Worm (Caenorhabditis elegans) whole organism, young adult: Measurements from ENCODE around the gene F57B1.5.

Source experiments
- F33H1.4 ChIP-seq: fragments of 200-800 bp; sonication (Bioruptor generic); IDR thresholded peaks from 2 replicates; pipeline ENCODE4 v1.3.6; 2022; ENCODE audit warnings: missing genetic modification reagents, missing genetic modification characterization, missing compliant biosample characterization
- F49E8.2 ChIP-seq: sonication (generic microtip); optimal IDR thresholded peaks from 3 replicates; lab custom pipeline; 2017; ENCODE audit warnings: missing genetic modification characterization, mild to moderate bottlenecking, missing compliant biosample characterization, antibody characterized with exemption, moderate library complexity; ENCODE audit not compliant: insufficient read depth
- F52B5.7 ChIP-seq: sonication (generic microtip); optimal IDR thresholded peaks from 2 replicates; lab custom pipeline; 2016; ENCODE audit warnings: mild to moderate bottlenecking, missing genetic modification characterization, missing compliant biosample characterization
- ama-1 ChIP-seq, 3 experiments: fragments of 150-350 bp in 1 of 3; sonication (generic microtip) in 2 of 3; optimal IDR thresholded peaks; 2 replicates each; lab custom pipeline; 2014 to 2018; ENCODE audit warnings: missing biosample characterization in 2 of 3, missing genetic modification characterization in 2 of 3, missing genetic modification reagents in 2 of 3
- athp-1 ChIP-seq: sonication (generic microtip); optimal IDR thresholded peaks from 2 replicates; lab custom pipeline; 2017; ENCODE audit warnings: mild to moderate bottlenecking, missing genetic modification characterization, missing compliant biosample characterization
- attf-6 ChIP-seq: fragments of 200-800 bp; sonication (Bioruptor generic); IDR thresholded peaks from 2 replicates; pipeline ENCODE4 v1.3.6; 2022; ENCODE audit warnings: missing genetic modification reagents, missing genetic modification characterization, missing compliant biosample characterization
- dpl-1 ChIP-seq: fragments of 150-350 bp; optimal IDR thresholded peaks from 2 replicates; lab custom pipeline; 2014; ENCODE audit warnings: missing biosample characterization, missing genetic modification reagents, missing genetic modification characterization
- rcor-1 ChIP-seq: fragments of 200-800 bp; sonication (Bioruptor generic); IDR thresholded peaks from 2 replicates; pipeline ENCODE4 v1.3.6; 2022; ENCODE audit warnings: missing genetic modification reagents, missing genetic modification characterization, missing compliant biosample characterization
- snpc-1.3 ChIP-seq: sonication (generic microtip); optimal IDR thresholded peaks from 2 replicates; lab custom pipeline; 2017; ENCODE audit warnings: missing genetic modification characterization, mild to moderate bottlenecking, missing compliant biosample characterization, antibody characterized with exemption, moderate library complexity, missing genotype, missing genetic modification reagents; ENCODE audit not compliant: insufficient read depth
- tbx-9 ChIP-seq: sonication (generic microtip); optimal IDR thresholded peaks from 2 replicates; lab custom pipeline; 2016; ENCODE audit warnings: borderline replicate concordance, missing genetic modification characterization, inconsistent platforms, missing compliant biosample characterization
- unc-130 ChIP-seq: sonication (generic microtip); optimal IDR thresholded peaks from 2 replicates; lab custom pipeline; 2016; ENCODE audit warnings: missing genetic modification reagents, missing genetic modification characterization, missing compliant biosample characterization
- zim-3 ChIP-seq: sonication (generic microtip); optimal IDR thresholded peaks from 2 replicates; lab custom pipeline; 2017; ENCODE audit warnings: mild to moderate bottlenecking, missing genetic modification characterization, moderate library complexity, missing compliant biosample characterization

DNA sequence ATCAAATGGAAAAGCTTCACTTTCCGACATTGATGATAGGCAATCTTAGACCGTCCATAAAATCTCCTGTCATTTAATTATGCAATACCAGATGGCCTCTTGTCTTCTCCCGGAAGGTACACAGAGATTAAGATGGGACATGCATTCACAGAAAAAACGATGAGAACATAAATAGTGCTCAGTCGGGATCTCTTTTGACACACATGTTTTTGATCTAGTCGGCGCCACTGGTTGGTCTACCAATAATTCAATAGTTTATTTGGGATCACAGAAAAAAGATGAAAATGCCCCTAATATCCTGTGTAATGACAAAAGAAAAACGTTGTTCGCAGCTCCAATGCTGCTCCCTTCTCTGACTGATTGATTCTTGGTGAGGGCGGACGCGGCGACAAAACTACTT lies 46.5 kb upstream of the F57B1.5 start:
- TF ChIP-seq tbx-9 (no peak), ama-1 (optimal IDR thresholded peaks at IDR 0.05; lab: Kevin White, UChicago) (no peak), ama-1 (GFP tag; optimal IDR thresholded peaks at IDR 0.05; lab: Kevin White, UChicago) (no peak), snpc-1.3 (no peak), F52B5.7 (tag; lab: Kevin White, UChicago) (no peak), zim-3 (tag; lab: Kevin White, UChicago) (no peak), attf-6 (GFP tag; lab: Robert Waterston, UW) (no peak), F33H1.4 (GFP tag; lab: Robert Waterston, UW) (no peak), athp-1 (tag; lab: Kevin White, UChicago) (no peak), dpl-1 (GFP tag; lab: Kevin White, UChicago) (no peak), F49E8.2 (tag; lab: Kevin White, UChicago) (no peak), rcor-1 (GFP tag; lab: Robert Waterston, UW) (no peak), unc-130 (GFP tag; lab: Kevin White, UChicago) (no peak)
